Fruit fly (Drosophila melanogaster) S2 (cell line): ENCODE measurements around the gene tai.

ENCODE experiments used
- CG8478 ChIP-seq: fragments of >200 bp; optimal IDR thresholded peaks from 2 replicates; lab custom pipeline; 2018
- CTCF ChIP-seq, 2 experiments: fragments of >200 bp; optimal IDR thresholded peaks; 2 replicates each; lab custom pipeline; 2018

DNA sequence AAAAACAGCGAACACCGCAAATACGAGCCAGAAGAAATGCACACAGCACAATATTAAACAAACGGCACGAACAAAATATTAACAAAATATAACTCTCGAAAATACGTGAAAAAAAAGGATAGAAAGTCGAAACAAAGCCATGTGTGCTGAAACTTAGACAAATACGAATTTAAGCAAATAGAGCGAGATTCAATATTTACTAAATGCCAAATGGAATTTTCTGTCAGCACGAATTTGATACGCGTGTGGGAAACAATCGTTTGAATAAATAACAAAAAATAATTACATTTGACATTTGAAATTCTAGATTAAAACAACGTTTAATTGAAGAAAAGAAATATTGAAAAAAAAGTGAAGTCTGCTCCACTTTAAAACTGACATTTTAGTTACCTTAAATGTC is 6.8 kb downstream of the tai start:
- TF ChIP-seq CG8478 (lab: Kevin White, UChicago) (no peak), CTCF (optimal IDR thresholded peaks at IDR 0.05; lab: Kevin White, UChicago) (no peak)
